Fruit fly (Drosophila melanogaster) whole organism, embryonic: ENCODE measurements around the gene CG34429.

Experiments used
- BEAF-32 ChIP-seq: fragments of 200-800 bp; sonication (Bioruptor generic); optimal IDR thresholded peaks from 3 replicates; lab custom pipeline; 2017; ENCODE audit warnings: missing biosample characterization, missing genetic modification characterization, mild to moderate bottlenecking, moderate library complexity, missing genetic modification reagents
- Bgb ChIP-seq: fragments of 200-800 bp; sonication (Bioruptor generic); IDR thresholded peaks from 2 replicates; pipeline ENCODE4 v1.3.6; 2022; ENCODE audit warnings: missing biosample characterization, missing genetic modification characterization; ENCODE audit not compliant: partially characterized antibody
- C15 ChIP-seq: fragments of 200-800 bp; sonication (Bioruptor generic); IDR thresholded peaks from 3 replicates; pipeline ENCODE4 v1.3.6; 2022; ENCODE audit warnings: missing biosample characterization, missing genetic modification characterization
- CG10431 ChIP-seq: fragments of 200-800 bp; sonication (Bioruptor generic); optimal IDR thresholded peaks from 3 replicates; lab custom pipeline; 2018; ENCODE audit warnings: missing biosample characterization, mild to moderate bottlenecking, missing genetic modification characterization
- CG11093 ChIP-seq: fragments of 200-800 bp; sonication (Bioruptor generic); IDR thresholded peaks from 3 replicates; pipeline ENCODE4 v1.3.6; 2022; ENCODE audit warnings: missing biosample characterization, missing genetic modification characterization
- CG13296 ChIP-seq: fragments of 200-800 bp; sonication (Bioruptor generic); optimal IDR thresholded peaks from 3 replicates; lab custom pipeline; 2018; ENCODE audit warnings: missing biosample characterization, mild to moderate bottlenecking, missing genetic modification characterization
- CG14667 ChIP-seq: fragments of 200-800 bp; sonication (Bioruptor generic); IDR thresholded peaks from 2 replicates; pipeline ENCODE4 v1.3.6; 2022; ENCODE audit warnings: missing biosample characterization, missing genetic modification characterization
- CG16813 ChIP-seq: fragments of 200-800 bp; sonication (Bioruptor generic); IDR thresholded peaks from 3 replicates; pipeline ENCODE4 v1.3.6; 2022; ENCODE audit warnings: missing biosample characterization, missing genetic modification characterization; ENCODE audit not compliant: partially characterized antibody
- CG16863 ChIP-seq: fragments of 200-800 bp; sonication (Bioruptor generic); optimal IDR thresholded peaks from 3 replicates; lab custom pipeline; 2016; ENCODE audit warnings: missing biosample characterization, missing genetic modification characterization
- CG18764 ChIP-seq: fragments of 200-800 bp; sonication (Bioruptor generic); optimal IDR thresholded peaks from 3 replicates; lab custom pipeline; 2016; ENCODE audit warnings: missing biosample characterization, missing genetic modification characterization
- CG2120 ChIP-seq: fragments of 200-800 bp; sonication (Bioruptor generic); optimal IDR thresholded peaks from 3 replicates; lab custom pipeline; 2016; ENCODE audit warnings: missing biosample characterization, missing genetic modification characterization
- CG2678 ChIP-seq: fragments of 200-800 bp; sonication (Bioruptor generic); optimal IDR thresholded peaks from 3 replicates; lab custom pipeline; 2019; ENCODE audit warnings: missing biosample characterization, mild to moderate bottlenecking, missing genetic modification characterization, moderate library complexity
- CG31365 ChIP-seq: fragments of 200-800 bp; sonication (Bioruptor generic); optimal IDR thresholded peaks from 2 replicates; lab custom pipeline; 2018; ENCODE audit warnings: missing biosample characterization, mild to moderate bottlenecking, missing genetic modification characterization
- CG33557 ChIP-seq: fragments of 200-800 bp; sonication (Bioruptor generic); optimal IDR thresholded peaks from 2 replicates; lab custom pipeline; 2019; ENCODE audit warnings: missing biosample characterization, mild to moderate bottlenecking, missing genetic modification characterization, moderate library complexity
- CG3407 ChIP-seq: fragments of 200-800 bp; sonication (Bioruptor generic); optimal IDR thresholded peaks from 2 replicates; lab custom pipeline; 2018; ENCODE audit warnings: missing biosample characterization, mild to moderate bottlenecking, missing genetic modification characterization
- CG3726 ChIP-seq: fragments of 200-800 bp; sonication (Bioruptor generic); IDR thresholded peaks from 3 replicates; pipeline ENCODE4, ENCODE4 v1.3.6; 2022; ENCODE audit warnings: missing biosample characterization, missing genetic modification characterization
- CG3995 ChIP-seq: fragments of 200-800 bp; sonication (Bioruptor generic); optimal IDR thresholded peaks from 3 replicates; lab custom pipeline; 2016; ENCODE audit warnings: missing biosample characterization, missing genetic modification characterization
- CG4404 ChIP-seq: fragments of 200-800 bp; sonication (Bioruptor generic); IDR thresholded peaks from 2 replicates; pipeline ENCODE4 v1.3.6; 2022; ENCODE audit warnings: missing biosample characterization, missing genetic modification characterization
- CG6689 ChIP-seq: fragments of 200-800 bp; sonication (Bioruptor generic); IDR thresholded peaks from 2 replicates; pipeline ENCODE4 v1.3.6; 2022; ENCODE audit warnings: missing biosample characterization, missing genetic modification characterization
- CG7271 ChIP-seq: fragments of 200-800 bp; sonication (Bioruptor generic); optimal IDR thresholded peaks from 2 replicates; lab custom pipeline; 2018; ENCODE audit warnings: missing biosample characterization, mild to moderate bottlenecking, missing genetic modification characterization, moderate library complexity
- CG7928 ChIP-seq: fragments of 200-800 bp; sonication (Bioruptor generic); optimal IDR thresholded peaks from 2 replicates; lab custom pipeline; 2017; ENCODE audit warnings: missing biosample characterization, mild to moderate bottlenecking, missing genetic modification characterization
- CG7963 ChIP-seq: fragments of 200-800 bp; sonication (Bioruptor generic); IDR thresholded peaks from 3 replicates; pipeline ENCODE4 v1.3.6; 2022; ENCODE audit warnings: missing biosample characterization, missing genetic modification characterization; ENCODE audit not compliant: partially characterized antibody
- CHES-1-like ChIP-seq: fragments of 200-800 bp; sonication (Bioruptor generic); optimal IDR thresholded peaks from 2 replicates; lab custom pipeline; 2016; ENCODE audit warnings: missing biosample characterization, missing genetic modification characterization
- CTCF ChIP-seq: fragments of 200-800 bp; sonication (Bioruptor generic); optimal IDR thresholded peaks from 2 replicates; lab custom pipeline; 2017; ENCODE audit warnings: missing biosample characterization, mild to moderate bottlenecking, missing genetic modification characterization, moderate library complexity
- CrebB ChIP-seq: fragments of 200-800 bp; sonication (Bioruptor generic); optimal IDR thresholded peaks from 3 replicates; lab custom pipeline; 2018; ENCODE audit warnings: missing biosample characterization, mild to moderate bottlenecking, missing genetic modification characterization
- Dad ChIP-seq: fragments of 200-800 bp; sonication (Bioruptor generic); optimal IDR thresholded peaks from 3 replicates; lab custom pipeline; 2016; ENCODE audit warnings: missing biosample characterization, missing genetic modification characterization
- Dp ChIP-seq: fragments of 200-800 bp; sonication (Bioruptor generic); optimal IDR thresholded peaks from 2 replicates; lab custom pipeline; 2018; ENCODE audit warnings: missing biosample characterization, mild to moderate bottlenecking, missing genetic modification characterization, moderate library complexity
- Dref ChIP-seq: fragments of 200-800 bp; sonication (Bioruptor generic); IDR thresholded peaks from 2 replicates; pipeline ENCODE4 v1.3.6; 2022; ENCODE audit warnings: missing biosample characterization, missing genetic modification characterization
- HLHmδ ChIP-seq: fragments of 200-800 bp; sonication (Bioruptor generic); optimal IDR thresholded peaks from 2 replicates; lab custom pipeline; 2018; ENCODE audit warnings: missing biosample characterization, mild to moderate bottlenecking, missing genetic modification characterization, moderate library complexity
- Hr39 ChIP-seq: fragments of >200 bp; optimal IDR thresholded peaks from 2 replicates; lab custom pipeline; 2017
- PHDP ChIP-seq: fragments of 200-800 bp; sonication (Bioruptor generic); optimal IDR thresholded peaks from 3 replicates; lab custom pipeline; 2018; ENCODE audit warnings: missing biosample characterization, mild to moderate bottlenecking, missing genetic modification characterization, moderate library complexity
- Sin3A ChIP-seq: fragments of >200 bp; optimal IDR thresholded peaks from 2 replicates; lab custom pipeline; 2018
- bcd ChIP-seq: fragments of 200-800 bp; sonication (Bioruptor generic); optimal IDR thresholded peaks from 2 replicates; lab custom pipeline; 2017; ENCODE audit warnings: missing biosample characterization, mild to moderate bottlenecking, missing genetic modification characterization
- crol ChIP-seq: fragments of 200-800 bp; sonication (Bioruptor generic); IDR thresholded peaks from 2 replicates; pipeline ENCODE4 v1.3.6; 2022; ENCODE audit warnings: missing biosample characterization, missing genetic modification characterization
- eve ChIP-seq, 2 experiments: fragments of >200 bp; optimal IDR thresholded peaks; 2 replicates each; lab custom pipeline; 2017; ENCODE audit warnings: missing biosample characterization in 2 of 2, missing genetic modification characterization in 2 of 2
- ftz-f1 ChIP-seq: fragments of 200-800 bp; sonication (Bioruptor generic); optimal IDR thresholded peaks from 2 replicates; lab custom pipeline; 2016; ENCODE audit warnings: missing biosample characterization, missing genetic modification characterization
- gce ChIP-seq: fragments of 200-800 bp; sonication (Bioruptor generic); IDR thresholded peaks from 3 replicates; pipeline ENCODE4 v1.3.6; 2022; ENCODE audit warnings: missing biosample characterization, missing genetic modification characterization
- kay ChIP-seq: fragments of 200-800 bp; sonication (Bioruptor generic); optimal IDR thresholded peaks from 2 replicates; lab custom pipeline; 2016; ENCODE audit warnings: missing biosample characterization, missing genetic modification characterization
- kni ChIP-seq: fragments of 200-800 bp; sonication (Bioruptor generic); optimal IDR thresholded peaks from 3 replicates; lab custom pipeline; 2017; ENCODE audit warnings: mild to moderate bottlenecking, missing biosample characterization, missing genetic modification reagents, missing genetic modification characterization
- lov ChIP-seq, 2 experiments: fragments of 200-800 bp in 1 of 2; fragments of >200 bp in 1 of 2; sonication (Bioruptor generic) in 1 of 2; IDR thresholded peaks in 1 of 2; optimal IDR thresholded peaks in 1 of 2; 2 replicates in 1 of 2; 3 replicates in 1 of 2; pipeline versions ENCODE4 v1.3.6 to Lab custom; 2017 to 2022; ENCODE audit warnings: missing biosample characterization in 1 of 2, missing genetic modification characterization in 1 of 2
- oc ChIP-seq: fragments of 200-800 bp; sonication (Bioruptor generic); optimal IDR thresholded peaks from 2 replicates; lab custom pipeline; 2018; ENCODE audit warnings: missing biosample characterization, mild to moderate bottlenecking, missing genetic modification characterization, moderate library complexity
- zen2 ChIP-seq: fragments of 200-800 bp; sonication (Bioruptor generic); IDR thresholded peaks from 3 replicates; pipeline ENCODE4 v1.3.6; 2022; ENCODE audit warnings: missing biosample characterization, missing genetic modification characterization; ENCODE audit not compliant: partially characterized antibody
- zfh2 ChIP-seq: fragments of 200-800 bp; sonication (Bioruptor generic); optimal IDR thresholded peaks from 2 replicates; lab custom pipeline; 2016; ENCODE audit warnings: missing biosample characterization, missing genetic modification characterization

The CG34429 gene

DNA sequence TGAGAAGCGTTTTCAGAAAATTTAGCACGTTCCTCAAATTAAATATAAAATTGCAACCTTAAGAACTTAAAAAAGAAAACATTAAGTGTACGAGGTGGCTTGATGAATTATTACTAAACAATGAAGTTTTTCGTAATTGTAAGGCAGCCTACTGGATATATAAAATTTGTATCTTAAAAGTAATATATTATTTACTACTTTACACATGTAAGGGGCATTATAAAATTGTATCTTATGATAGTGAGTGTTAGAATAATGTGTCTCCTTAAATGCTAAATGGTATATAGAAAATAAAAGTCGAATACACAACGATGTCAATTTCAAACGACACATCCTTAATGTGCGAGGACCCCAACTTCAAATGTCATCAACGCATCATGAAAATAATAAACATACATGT lies 27.0 kb downstream of the CG34429 start, which contains the start of gene CG11251:
Gene CG11251 (minus strand): TSS at position 101 of the 400 bp plus-strand sequence.
- TF ChIP-seq Bgb (GFP tag; lab: Robert Waterston, UW) (no peak), oc (tag; lab: Kevin White, UChicago) (no peak), zen2 (GFP tag; lab: Robert Waterston, UW) (no peak), CG2120 (GFP tag; lab: Kevin White, UChicago) (no peak), ftz-f1 (GFP tag; lab: Kevin White, UChicago) (no peak), Hr39 (lab: Kevin White, UChicago) (no peak), CG14667 (GFP tag; lab: Robert Waterston, UW) (no peak), CG13296 (GFP tag; lab: Kevin White, UChicago) (no peak), CG33557 (GFP tag; lab: Kevin White, UChicago) (no peak), CTCF (GFP tag; lab: Kevin White, UChicago) (no peak), CrebB (tag; lab: Kevin White, UChicago) (no peak), Dad (GFP tag; lab: Kevin White, UChicago) (no peak), Dp (no peak), CG16813 (GFP tag; lab: Robert Waterston, UW) (no peak), Dref (GFP tag; lab: Robert Waterston, UW) (no peak), CG4404 (GFP tag; lab: Robert Waterston, UW) (no peak), CG7271 (no peak), CG7928 (no peak)

DNA sequence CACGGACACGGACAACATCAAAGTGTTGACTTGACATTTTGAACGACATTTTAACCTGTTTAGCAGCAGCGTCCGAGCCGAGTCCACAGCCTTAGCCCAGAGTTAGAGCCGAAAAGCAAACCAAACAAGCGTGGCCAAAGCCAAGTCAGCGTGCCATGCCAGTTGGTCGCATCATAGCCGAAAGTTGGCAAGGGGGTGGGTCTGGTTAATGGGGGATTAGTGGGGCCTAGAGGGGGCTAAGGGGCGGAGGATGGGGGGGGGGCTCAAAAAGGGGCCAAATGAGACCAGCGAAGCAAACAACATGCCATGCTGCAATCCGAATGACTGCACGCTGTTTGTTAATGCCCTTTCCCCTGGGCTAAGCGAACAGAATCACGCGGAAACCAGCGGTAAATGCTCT lies 36.3 kb downstream of the CG34429 start:
- TF ChIP-seq CG3995 (no peak), C15 (no peak), PHDP (tag; lab: Kevin White, UChicago) (no peak), zfh2 (GFP tag; lab: Kevin White, UChicago) (no peak), crol (GFP tag; lab: Robert Waterston, UW) (peak; percentile 80), kni (GFP tag; lab: Kevin White, UChicago) (peak; percentile 13), CG3726 (no peak), CG11093 (GFP tag; lab: Robert Waterston, UW) (no peak), CG6689 (no peak), gce (GFP tag; lab: Robert Waterston, UW) (no peak), eve (GFP tag; optimal IDR thresholded peaks at IDR 0.05; lab: Kevin White, UChicago) (no peak), oc (tag; lab: Kevin White, UChicago) (peak; percentile 75), kay (no peak), CG7271 (no peak), CG3407 (no peak), lov (optimal IDR thresholded peaks at IDR 0.05; lab: Kevin White, UChicago) (no peak), lov (GFP tag; IDR thresholded peaks at IDR 0.05; lab: Robert Waterston, UW) (0 out of 3 replicates have a peak, but pooled peaks have one; percentile 24), CG7963 (0 out of 3 replicates have a peak, but pooled peaks have one; percentile 33), BEAF-32 (GFP tag; lab: Kevin White, UChicago) (no peak), CG2678 (no peak)
- TF ChIP-seq, all 482 proteins: peak for 5

DNA sequence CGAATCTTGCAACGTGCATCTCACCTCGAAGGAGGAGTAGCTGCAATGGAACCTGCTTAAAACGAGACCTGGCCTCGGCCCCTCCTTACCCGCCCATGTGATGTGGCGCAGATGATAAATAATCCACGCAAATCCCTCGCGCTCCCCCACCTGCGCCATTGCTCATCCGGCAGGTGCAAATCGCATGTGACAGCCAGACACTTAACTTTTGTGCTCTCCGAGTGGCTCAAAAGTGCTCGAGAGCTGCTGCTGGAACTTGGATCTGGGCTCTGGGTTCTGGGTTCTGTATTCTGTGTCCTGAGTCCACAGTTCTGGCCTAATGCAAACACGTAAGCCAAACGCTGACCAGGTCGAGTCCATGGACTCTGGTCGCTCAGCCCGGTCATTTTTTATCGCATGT lies 37.6 kb downstream of the CG34429 start:
- TF ChIP-seq bcd (GFP tag; lab: Kevin White, UChicago) (no peak), CG2678 (no peak), HLHmδ (GFP tag; lab: Kevin White, UChicago) (no peak), Sin3A (lab: Kevin White, UChicago) (no peak), CG18764 (GFP tag; lab: Kevin White, UChicago) (no peak), CG31365 (tag; lab: Kevin White, UChicago) (no peak), CHES-1-like (GFP tag; lab: Kevin White, UChicago) (no peak), CG10431 (GFP tag; lab: Kevin White, UChicago) (no peak), CG16863 (GFP tag; lab: Kevin White, UChicago) (no peak)
